Worm (Caenorhabditis elegans) whole organism, L2 larva: ENCODE results near the gene ZK1236.1.
A peak's percentile ranks its signal among the peaks of the same experiment; 100 is the strongest.

Source experiments
- C34F6.9 ChIP-seq: fragments of 150-350 bp; optimal IDR thresholded peaks from 2 replicates; lab custom pipeline; 2014; ENCODE audit warnings: missing biosample characterization, missing genetic modification characterization
- F13H6.1 ChIP-seq: sonication (generic microtip); optimal IDR thresholded peaks from 2 replicates; lab custom pipeline; 2016; ENCODE audit warnings: missing genetic modification characterization, missing compliant biosample characterization
- R02D3.7 ChIP-seq: fragments of 150-350 bp; optimal IDR thresholded peaks from 2 replicates; lab custom pipeline; 2014; ENCODE audit warnings: missing biosample characterization, missing genetic modification characterization
- Y55F3AM.14 ChIP-seq: fragments of 200-800 bp; sonication (Bioruptor generic); optimal IDR thresholded peaks from 2 replicates; lab custom pipeline; 2018; ENCODE audit warnings: mild to moderate bottlenecking, missing genetic modification characterization, missing compliant biosample characterization
- ZK546.5 ChIP-seq: sonication (generic microtip); optimal IDR thresholded peaks from 2 replicates; lab custom pipeline; 2017; ENCODE audit warnings: missing biosample characterization, missing genetic modification characterization
- alr-1 ChIP-seq: fragments of 150-350 bp; optimal IDR thresholded peaks from 2 replicates; lab custom pipeline; 2014; ENCODE audit warnings: missing biosample characterization, missing genetic modification characterization
- aly-2 ChIP-seq: fragments of 150-350 bp; optimal IDR thresholded peaks from 2 replicates; lab custom pipeline; 2014; ENCODE audit warnings: missing biosample characterization, missing genetic modification characterization
- ama-1 ChIP-seq: fragments of 150-350 bp; optimal IDR thresholded peaks from 2 replicates; lab custom pipeline; 2018; ENCODE audit warnings: inconsistent platforms
- blmp-1 ChIP-seq: sonication (generic microtip); optimal IDR thresholded peaks from 2 replicates; lab custom pipeline; 2017; ENCODE audit warnings: missing genetic modification characterization, mild to moderate bottlenecking, missing compliant biosample characterization, antibody characterized with exemption, moderate library complexity; ENCODE audit not compliant: insufficient read depth
- ceh-16 ChIP-seq: fragments of 150-350 bp; optimal IDR thresholded peaks from 2 replicates; lab custom pipeline; 2014; ENCODE audit warnings: missing biosample characterization, missing genetic modification characterization
- ceh-82 ChIP-seq: fragments of 150-350 bp; optimal IDR thresholded peaks from 2 replicates; lab custom pipeline; 2014; ENCODE audit warnings: missing biosample characterization, missing genetic modification characterization
- dmd-4 ChIP-seq: sonication (generic microtip); optimal IDR thresholded peaks from 2 replicates; lab custom pipeline; 2017; ENCODE audit warnings: missing biosample characterization, missing genetic modification characterization
- egl-27 ChIP-seq: sonication (generic microtip); optimal IDR thresholded peaks from 3 replicates; lab custom pipeline; 2017; ENCODE audit warnings: missing biosample characterization, missing genetic modification reagents, missing genetic modification characterization
- elt-1 ChIP-seq: fragments of 150-350 bp; optimal IDR thresholded peaks from 2 replicates; lab custom pipeline; 2014; ENCODE audit warnings: missing biosample characterization, missing genetic modification characterization
- elt-3 ChIP-seq: sonication (generic microtip); optimal IDR thresholded peaks from 2 replicates; lab custom pipeline; 2017; ENCODE audit warnings: missing biosample characterization, missing genetic modification characterization
- fos-1 ChIP-seq: fragments of 150-350 bp; optimal IDR thresholded peaks from 2 replicates; lab custom pipeline; 2014; ENCODE audit warnings: missing biosample characterization, missing genetic modification characterization
- lin-11 ChIP-seq: fragments of 150-350 bp; sonication (generic microtip); optimal IDR thresholded peaks from 2 replicates; lab custom pipeline; 2014; ENCODE audit warnings: missing biosample characterization, missing genetic modification characterization, inconsistent platforms, mixed read lengths
- lin-39 ChIP-seq: fragments of 150-350 bp; optimal IDR thresholded peaks from 2 replicates; lab custom pipeline; 2014; ENCODE audit warnings: missing biosample characterization, missing genetic modification reagents, missing genetic modification characterization
- lsy-2 ChIP-seq, 2 experiments: fragments of 150-350 bp in 1 of 2; sonication (generic microtip) in 1 of 2; optimal IDR thresholded peaks; 2 replicates each; lab custom pipeline; 2014 to 2017; ENCODE audit warnings: missing biosample characterization in 2 of 2, missing genetic modification characterization in 2 of 2
- mab-5 ChIP-seq: fragments of 150-350 bp; optimal IDR thresholded peaks from 2 replicates; lab custom pipeline; 2014; ENCODE audit warnings: missing biosample characterization, missing genetic modification characterization
- mbf-1 ChIP-seq: sonication (generic microtip); optimal IDR thresholded peaks from 2 replicates; lab custom pipeline; 2017; ENCODE audit warnings: missing biosample characterization, missing genetic modification characterization
- mdl-1 ChIP-seq, 2 experiments: fragments of 150-350 bp in 1 of 2; sonication (generic microtip) in 1 of 2; optimal IDR thresholded peaks; 2 replicates each; lab custom pipeline; 2017; ENCODE audit warnings: missing biosample characterization in 2 of 2, missing genetic modification characterization in 2 of 2
- nhr-10 ChIP-seq: sonication (generic microtip); optimal IDR thresholded peaks from 2 replicates; lab custom pipeline; 2017; ENCODE audit warnings: missing biosample characterization, missing genetic modification characterization
- nhr-11 ChIP-seq: fragments of 150-350 bp; optimal IDR thresholded peaks from 2 replicates; lab custom pipeline; 2014; ENCODE audit warnings: missing biosample characterization, missing genetic modification characterization
- nhr-12 ChIP-seq: fragments of 150-350 bp; optimal IDR thresholded peaks from 2 replicates; lab custom pipeline; 2014; ENCODE audit warnings: missing biosample characterization, missing genetic modification characterization
- nhr-129 ChIP-seq: fragments of 150-350 bp; optimal IDR thresholded peaks from 2 replicates; lab custom pipeline; 2014; ENCODE audit warnings: missing biosample characterization, missing genetic modification characterization
- nhr-21 ChIP-seq: fragments of 150-350 bp; optimal IDR thresholded peaks from 2 replicates; lab custom pipeline; 2014; ENCODE audit warnings: missing biosample characterization, missing genetic modification characterization
- nhr-23 ChIP-seq: fragments of 150-350 bp; optimal IDR thresholded peaks from 2 replicates; lab custom pipeline; 2014; ENCODE audit warnings: missing biosample characterization, missing genetic modification reagents, missing genetic modification characterization
- nhr-237 ChIP-seq: fragments of 150-350 bp; optimal IDR thresholded peaks from 2 replicates; lab custom pipeline; 2014; ENCODE audit warnings: missing biosample characterization, missing genetic modification characterization
- nhr-25 ChIP-seq: fragments of 150-350 bp; sonication (generic microtip); optimal IDR thresholded peaks from 3 replicates; lab custom pipeline; 2014; ENCODE audit warnings: missing biosample characterization, missing genetic modification characterization
- nhr-6 ChIP-seq: fragments of 150-350 bp; optimal IDR thresholded peaks from 2 replicates; lab custom pipeline; 2014; ENCODE audit warnings: missing biosample characterization, missing genetic modification characterization
- nhr-77 ChIP-seq: fragments of 150-350 bp; optimal IDR thresholded peaks from 2 replicates; lab custom pipeline; 2014; ENCODE audit warnings: missing biosample characterization, missing genetic modification characterization
- peb-1 ChIP-seq: fragments of 150-350 bp; optimal IDR thresholded peaks from 2 replicates; lab custom pipeline; 2014; ENCODE audit warnings: missing biosample characterization, missing genetic modification characterization
- sem-4 ChIP-seq: fragments of 150-350 bp; optimal IDR thresholded peaks from 2 replicates; lab custom pipeline; 2014; ENCODE audit warnings: missing biosample characterization, missing genetic modification reagents, missing genetic modification characterization
- skn-1 ChIP-seq: sonication (generic microtip); optimal IDR thresholded peaks from 2 replicates; lab custom pipeline; 2017; ENCODE audit warnings: missing biosample characterization, missing genetic modification characterization
- sma-3 ChIP-seq: sonication (generic microtip); optimal IDR thresholded peaks from 2 replicates; lab custom pipeline; 2016; ENCODE audit warnings: missing genetic modification reagents, missing genetic modification characterization, missing compliant biosample characterization
- sma-9 ChIP-seq, 2 experiments: fragments of 150-350 bp in 1 of 2; sonication (generic microtip) in 1 of 2; optimal IDR thresholded peaks; 2 replicates each; lab custom pipeline; 2014 to 2016; ENCODE audit warnings: missing genetic modification characterization in 2 of 2, mild to moderate bottlenecking in 1 of 2, missing biosample characterization in 1 of 2, missing compliant biosample characterization in 1 of 2, missing genetic modification reagents in 1 of 2, moderate library complexity in 1 of 2
- snpc-4 ChIP-seq: fragments of 150-350 bp; optimal IDR thresholded peaks from 2 replicates; lab custom pipeline; 2014; ENCODE audit warnings: missing biosample characterization, missing genetic modification characterization
- unc-39 ChIP-seq: fragments of 150-350 bp; optimal IDR thresholded peaks from 2 replicates; lab custom pipeline; 2014; ENCODE audit warnings: missing biosample characterization, missing genetic modification characterization
- unc-55 ChIP-seq: fragments of 150-350 bp; sonication (generic microtip); optimal IDR thresholded peaks from 3 replicates; lab custom pipeline; 2014; ENCODE audit warnings: missing biosample characterization, missing genetic modification reagents, missing genetic modification characterization
- unc-62 ChIP-seq: fragments of 150-350 bp; optimal IDR thresholded peaks from 2 replicates; lab custom pipeline; 2014; ENCODE audit warnings: missing biosample characterization, missing genetic modification reagents, missing genetic modification characterization
- zag-1 ChIP-seq: fragments of 150-350 bp; optimal IDR thresholded peaks from 2 replicates; lab custom pipeline; 2014; ENCODE audit warnings: missing biosample characterization, missing genetic modification characterization
- ztf-4 ChIP-seq: fragments of 150-350 bp; optimal IDR thresholded peaks from 2 replicates; lab custom pipeline; 2014; ENCODE audit warnings: missing biosample characterization, missing genetic modification characterization

The ZK1236.1 gene

ce11 chrIII:8411976-8412375 lies 17.1 kb upstream of the ZK1236.1 start (continued):
- TF ChIP-seq mab-5 = peak; percentile 57
- TF ChIP-seq peb-1 (tag; lab: Kevin White, UChicago) = no peak
- no peak for TF ChIP-seq ZK546.5
- peak; percentile 28 for TF ChIP-seq egl-27 (tag; lab: Kevin White, UChicago)
- TF ChIP-seq unc-39 (tag; lab: Kevin White, UChicago) = no peak
- no peak for TF ChIP-seq ceh-82 (tag; lab: Kevin White, UChicago)
- TF ChIP-seq elt-3 (tag; lab: Kevin White, UChicago) = no peak
- no peak for TF ChIP-seq aly-2 (tag; lab: Kevin White, UChicago)
- peak; percentile 38 for TF ChIP-seq ama-1 (lab: Kevin White, UChicago)
- no peak for TF ChIP-seq nhr-237 (tag; lab: Kevin White, UChicago)

ce11 chrIII:8413501-8413900 lies 15.6 kb upstream of the ZK1236.1 start:
- no peak for TF ChIP-seq nhr-23 (tag; lab: Kevin White, UChicago)
- no peak for TF ChIP-seq Y55F3AM.14 (GFP tag; lab: Kevin White, UChicago)
- no peak for TF ChIP-seq lsy-2 (tag; optimal IDR thresholded peaks at IDR 0.05; lab: Kevin White, UChicago)
- no peak for TF ChIP-seq peb-1 (tag; lab: Kevin White, UChicago)
- TF ChIP-seq elt-1 (tag; lab: Kevin White, UChicago) = no peak
- no peak for TF ChIP-seq nhr-12 (tag; lab: Kevin White, UChicago)
- no peak for TF ChIP-seq nhr-237 (tag; lab: Kevin White, UChicago)
- TF ChIP-seq ama-1 (lab: Kevin White, UChicago) = no peak
- TF ChIP-seq mdl-1 (tag; optimal IDR thresholded peaks at IDR 0.05; lab: Kevin White, UChicago) = no peak
- TF ChIP-seq unc-55 (GFP tag; lab: Kevin White, UChicago) = no peak

ce11 chrIII:8416871-8417191 lies 12.3 kb upstream of the ZK1236.1 start:
- TF ChIP-seq nhr-77 = no peak
- TF ChIP-seq egl-27 (tag; lab: Kevin White, UChicago) = no peak
- no peak for TF ChIP-seq unc-62 (GFP tag; lab: Kevin White, UChicago)

DNA sequence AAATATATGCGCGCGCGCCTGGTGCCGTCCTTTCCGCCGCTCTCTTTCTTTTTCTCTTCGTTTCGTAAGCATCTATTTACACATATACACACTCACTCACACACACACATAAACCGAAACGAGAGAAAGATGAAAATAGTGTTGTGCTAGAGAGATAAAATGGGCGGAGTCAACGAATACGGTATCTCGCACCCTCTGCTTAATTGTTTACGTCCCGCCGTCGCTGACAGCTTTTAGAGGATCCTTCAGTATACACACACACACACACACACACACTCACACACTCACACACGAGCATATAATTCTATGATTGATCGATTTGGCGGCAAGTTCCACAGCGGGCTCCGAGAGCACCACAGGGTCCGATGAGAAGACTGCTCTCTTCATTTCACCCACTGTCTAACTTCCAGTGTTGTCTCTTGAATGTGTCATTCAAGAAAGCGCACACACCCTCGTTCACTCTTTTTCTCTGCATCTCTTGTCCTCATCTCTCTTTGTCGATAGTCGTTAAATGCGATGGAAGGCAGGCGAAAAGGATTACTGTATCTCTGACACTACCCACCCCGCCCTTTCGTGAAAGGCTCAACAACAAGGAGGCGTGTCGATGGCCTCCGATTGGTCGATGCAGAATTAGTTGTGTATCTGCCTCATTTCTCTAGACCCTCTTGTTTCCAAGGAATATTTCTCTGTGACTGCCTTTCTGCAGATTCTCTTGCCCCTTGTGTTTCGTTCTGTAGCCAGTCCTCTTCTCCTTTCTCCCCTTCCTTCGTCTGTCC lies 11.7 kb upstream of the ZK1236.1 start:
- TF ChIP-seq R02D3.7 (peak; percentile 59), dmd-4 (tag; lab: Kevin White, UChicago) (no peak), nhr-6 (peak; percentile 91), skn-1 (tag; lab: Kevin White, UChicago) (no peak), blmp-1 (tag; lab: Kevin White, UChicago) (peak; percentile 77), nhr-23 (tag; lab: Kevin White, UChicago) (no peak), elt-3 (tag; lab: Kevin White, UChicago) (no peak), mbf-1 (tag; lab: Kevin White, UChicago) (no peak), fos-1 (tag; lab: Kevin White, UChicago) (peak; percentile 88), egl-27 (tag; lab: Kevin White, UChicago) (peak; percentile 77), elt-1 (tag; lab: Kevin White, UChicago) (no peak), zag-1 (peak; percentile 89), aly-2 (tag; lab: Kevin White, UChicago) (no peak), sma-3 (GFP tag; lab: Kevin White, UChicago) (peak; percentile 90), ceh-16 (tag; lab: Kevin White, UChicago) (peak; percentile 20), nhr-10 (peak; percentile 67), unc-62 (GFP tag; lab: Kevin White, UChicago) (peak; percentile 79), nhr-11 (tag; lab: Kevin White, UChicago) (no peak), unc-55 (GFP tag; lab: Kevin White, UChicago) (peak; percentile 85), alr-1 (tag; lab: Kevin White, UChicago) (no peak), ama-1 (lab: Kevin White, UChicago) (no peak), C34F6.9 (peak; percentile 93), snpc-4 (peak; percentile 64), lin-39 (peak; percentile 90), Y55F3AM.14 (GFP tag; lab: Kevin White, UChicago) (peak; percentile 88), F13H6.1 (tag; lab: Kevin White, UChicago) (peak; percentile 98), mab-5 (peak; percentile 95), nhr-12 (tag; lab: Kevin White, UChicago) (peak; percentile 62), nhr-21 (peak; percentile 90), sem-4 (tag; lab: Kevin White, UChicago) (peak; percentile 93), lin-11 (tag; lab: Kevin White, UChicago) (peak; percentile 94), lsy-2 (tag; optimal IDR thresholded peaks at IDR 0.05; lab: Kevin White, UChicago) (peak; percentile 95 to 99), sma-9 (GFP tag; optimal IDR thresholded peaks at IDR 0.05; lab: Kevin White, UChicago) (peak; percentile 89), sma-9 (tag; optimal IDR thresholded peaks at IDR 0.05; lab: Kevin White, UChicago) (no peak), peb-1 (tag; lab: Kevin White, UChicago) (no peak), ztf-4 (tag; lab: Kevin White, UChicago) (peak; percentile 91), nhr-237 (tag; lab: Kevin White, UChicago) (no peak), mdl-1 (tag; optimal IDR thresholded peaks at IDR 0.05; lab: Kevin White, UChicago) (peak; percentile 74 to 90), ceh-82 (tag; lab: Kevin White, UChicago) (peak; percentile 49), nhr-25 (peak; percentile 90), nhr-129 (tag; lab: Kevin White, UChicago) (peak; percentile 97)
